Worm (Caenorhabditis elegans): ENCODE data around the gene prp-19.

prp-19 gene

ce11 chrIII:5141935-5142334 is 29.9 kb downstream of the prp-19 start:
- peak; percentile 11 for TF ChIP-seq nhr-90 (tag; optimal IDR thresholded peaks at IDR 0.05; ENCODE audit: poor library complexity)
- TF ChIP-seq lin-14 (GFP tag; optimal IDR thresholded peaks at IDR 0.05): peak; percentile 37
- no peak for TF ChIP-seq ces-1 (GFP tag; optimal IDR thresholded peaks at IDR 0.05)
- no peak for TF ChIP-seq nhr-77 (tag; optimal IDR thresholded peaks at IDR 0.05)
- TF ChIP-seq nhr-20 (tag; optimal IDR thresholded peaks at IDR 0.05): peak; percentile 53
- TF ChIP-seq nhr-71 (tag; optimal IDR thresholded peaks at IDR 0.05): peak; percentile 47
- TF ChIP-seq elt-3 (tag; optimal IDR thresholded peaks at IDR 0.05): peak in 1 of 6 experiments; percentile 28
- peak; percentile 85 for TF ChIP-seq nhr-85 (tag)
- peak; percentile 63 for TF ChIP-seq unc-130 (tag; optimal IDR thresholded peaks at IDR 0.05)
- TF ChIP-seq mdl-1 (tag; optimal IDR thresholded peaks at IDR 0.05): peak in 1 of 2 experiments; percentile 26
- TF ChIP-seq zag-1 (tag; optimal IDR thresholded peaks at IDR 0.05): no peak
- peak; percentile 97 for TF ChIP-seq tbx-2 (tag; optimal IDR thresholded peaks at IDR 0.05)
- TF ChIP-seq ztf-11 (tag; optimal IDR thresholded peaks at IDR 0.05): no peak
- no peak for TF ChIP-seq ceh-82 (tag; optimal IDR thresholded peaks at IDR 0.05)
- TF ChIP-seq snu-23 (GFP tag; optimal IDR thresholded peaks at IDR 0.05): peak; percentile 8
- no peak for TF ChIP-seq C04F5.9 (tag; optimal IDR thresholded peaks at IDR 0.05)
- no peak for TF ChIP-seq unc-30 (tag; optimal IDR thresholded peaks at IDR 0.05)
- no peak for TF ChIP-seq ceh-8 (GFP tag; optimal IDR thresholded peaks at IDR 0.05)
- TF ChIP-seq lin-35 (GFP tag; optimal IDR thresholded peaks at IDR 0.05): peak in 1 of 2 experiments; percentile 30
- no peak for TF ChIP-seq efl-1 (optimal IDR thresholded peaks at IDR 0.05)
- peak in 1 of 2 experiments; percentile 53 for TF ChIP-seq efl-1 (GFP tag; optimal IDR thresholded peaks at IDR 0.05 in 1 of 2)
- TF ChIP-seq blmp-1 (tag; optimal IDR thresholded peaks at IDR 0.05): peak; percentile 17

- TF ChIP-seq tbx-2 (tag; optimal IDR thresholded peaks at IDR 0.05): peak; percentile 96
- no peak for TF ChIP-seq fkh-8 (tag; optimal IDR thresholded peaks at IDR 0.05)
- TF ChIP-seq elt-3 (tag; optimal IDR thresholded peaks at IDR 0.05): no peak
- no peak for TF ChIP-seq ets-5 (GFP tag; IDR thresholded peaks at IDR 0.05)
- no peak for TF ChIP-seq aha-1 (tag; optimal IDR thresholded peaks at IDR 0.05)
- TF ChIP-seq dpl-1 (GFP tag; optimal IDR thresholded peaks at IDR 0.05): no peak
- TF ChIP-seq blmp-1 (tag; optimal IDR thresholded peaks at IDR 0.05): no peak
- TF ChIP-seq vab-15 (tag; optimal IDR thresholded peaks at IDR 0.05): no peak
- no peak for TF ChIP-seq pax-3 (tag; optimal IDR thresholded peaks at IDR 0.05)
- no peak for TF ChIP-seq egl-27 (tag; optimal IDR thresholded peaks at IDR 0.05)
- no peak for TF ChIP-seq nhr-20 (tag; optimal IDR thresholded peaks at IDR 0.05)
- TF ChIP-seq ztf-11 (tag; optimal IDR thresholded peaks at IDR 0.05): no peak
- TF ChIP-seq unc-86 (tag; optimal IDR thresholded peaks at IDR 0.05): no peak
- peak; percentile 40 to 73 for TF ChIP-seq lsy-2 (tag; optimal IDR thresholded peaks at IDR 0.05)
- TF ChIP-seq sup-37 (GFP tag; optimal IDR thresholded peaks at IDR 0.05): no peak
- TF ChIP-seq pag-3 (tag; optimal IDR thresholded peaks at IDR 0.05; ENCODE audit: borderline replicate concordance, insufficient read depth): no peak
- TF ChIP-seq nhr-47 (tag; optimal IDR thresholded peaks at IDR 0.05): no peak
- peak; percentile 27 for TF ChIP-seq nhr-71 (tag; optimal IDR thresholded peaks at IDR 0.05)
- no peak for TF ChIP-seq efl-1 (optimal IDR thresholded peaks at IDR 0.05)
- TF ChIP-seq efl-1 (GFP tag; optimal IDR thresholded peaks at IDR 0.05 in 1 of 2): peak in 1 of 2 experiments; percentile 74
- TF ChIP-seq unc-130 (tag; optimal IDR thresholded peaks at IDR 0.05): no peak
- no peak for TF ChIP-seq zag-1 (tag; optimal IDR thresholded peaks at IDR 0.05)
- no peak for TF ChIP-seq jun-1 (tag; optimal IDR thresholded peaks at IDR 0.05)
- TF ChIP-seq snu-23 (GFP tag; optimal IDR thresholded peaks at IDR 0.05): peak; percentile 5
- no peak for TF ChIP-seq dsc-1 (tag; optimal IDR thresholded peaks at IDR 0.05)
- peak in 1 of 2 experiments; percentile 1 for TF ChIP-seq mdl-1 (tag; optimal IDR thresholded peaks at IDR 0.05)
- TF ChIP-seq nhr-77 (tag; optimal IDR thresholded peaks at IDR 0.05): no peak
- TF ChIP-seq zip-4 (GFP tag; optimal IDR thresholded peaks at IDR 0.05): no peak
- no peak for TF ChIP-seq ceh-88 (GFP tag; IDR thresholded peaks at IDR 0.05)
- TF ChIP-seq unc-98 (GFP tag; IDR thresholded peaks at IDR 0.05): no peak
- TF ChIP-seq mef-2 (tag; optimal IDR thresholded peaks at IDR 0.05): no peak
- TF ChIP-seq fkh-10 (GFP tag; optimal IDR thresholded peaks at IDR 0.05): no peak
- no peak for TF ChIP-seq grh-1 (GFP tag; IDR thresholded peaks at IDR 0.05)
- peak; percentile 65 for TF ChIP-seq lin-14 (GFP tag; optimal IDR thresholded peaks at IDR 0.05)
- TF ChIP-seq rnt-1 (tag; optimal IDR thresholded peaks at IDR 0.05): peak; percentile 41
- TF ChIP-seq ztf-4 (tag; optimal IDR thresholded peaks at IDR 0.05): no peak
- TF ChIP-seq elt-2 (tag; optimal IDR thresholded peaks at IDR 0.05): peak; percentile 29
- no peak for TF ChIP-seq egl-13 (tag; optimal IDR thresholded peaks at IDR 0.05)
Measured at ce11 chrIII:5140559-5140958, 31.3 kb downstream of the prp-19 start.

All from whole organism, L1 larva.